Fruit fly (Drosophila melanogaster) whole organism, embryonic: Measurements from ENCODE around the gene Sec61alpha.
A peak's percentile ranks its signal among the peaks of the same experiment; 100 is the strongest.

Experiments
- Antp ChIP-seq: fragments of 200-800 bp; sonication (Bioruptor generic); optimal IDR thresholded peaks from 3 replicates; lab custom pipeline; 2016; ENCODE audit warnings: missing biosample characterization, missing genetic modification characterization
- Atf6 ChIP-seq: fragments of 200-800 bp; sonication (Bioruptor generic); IDR thresholded peaks from 2 replicates; pipeline ENCODE4 v1.3.6; 2022; ENCODE audit warnings: missing biosample characterization, missing genetic modification characterization
- BtbVII ChIP-seq: fragments of 200-800 bp; sonication (Bioruptor generic); optimal IDR thresholded peaks from 3 replicates; lab custom pipeline; 2017; ENCODE audit warnings: missing biosample characterization, mild to moderate bottlenecking, missing genetic modification characterization
- CG10209 ChIP-seq: fragments of 200-800 bp; sonication (Bioruptor generic); optimal IDR thresholded peaks from 3 replicates; lab custom pipeline; 2017; ENCODE audit warnings: missing biosample characterization, mild to moderate bottlenecking, missing genetic modification characterization, missing genetic modification reagents
- CG10274 ChIP-seq: fragments of 200-800 bp; sonication (Bioruptor generic); optimal IDR thresholded peaks from 3 replicates; lab custom pipeline; 2017; ENCODE audit warnings: missing biosample characterization, mild to moderate bottlenecking, missing genetic modification characterization
- CG10543 ChIP-seq: fragments of 200-800 bp; sonication (Bioruptor generic); optimal IDR thresholded peaks from 3 replicates; lab custom pipeline; 2017; ENCODE audit warnings: missing biosample characterization, mild to moderate bottlenecking, missing genetic modification characterization, moderate library complexity
- CG11723 ChIP-seq: fragments of 200-800 bp; sonication (Bioruptor generic); optimal IDR thresholded peaks from 2 replicates; lab custom pipeline; 2017; ENCODE audit warnings: missing biosample characterization, mild to moderate bottlenecking, missing genetic modification characterization
- CG12391 ChIP-seq: fragments of 200-800 bp; sonication (Bioruptor generic); optimal IDR thresholded peaks from 3 replicates; lab custom pipeline; 2018; ENCODE audit warnings: missing biosample characterization, mild to moderate bottlenecking, missing genetic modification characterization, moderate library complexity
- CG13296 ChIP-seq: fragments of 200-800 bp; sonication (Bioruptor generic); optimal IDR thresholded peaks from 3 replicates; lab custom pipeline; 2018; ENCODE audit warnings: missing biosample characterization, mild to moderate bottlenecking, missing genetic modification characterization
- CG14014 ChIP-seq: fragments of 200-800 bp; sonication (Bioruptor generic); IDR thresholded peaks from 2 replicates; pipeline ENCODE4 v1.3.6; 2022; ENCODE audit warnings: missing biosample characterization, missing genetic modification characterization
- CG15601 ChIP-seq: fragments of 200-800 bp; sonication (Bioruptor generic); optimal IDR thresholded peaks from 3 replicates; lab custom pipeline; 2019; ENCODE audit warnings: missing biosample characterization, mild to moderate bottlenecking, missing genetic modification characterization, moderate library complexity
- CG17361 ChIP-seq: fragments of 200-800 bp; sonication (Bioruptor generic); IDR thresholded peaks from 3 replicates; pipeline ENCODE4 v1.3.6; 2022; ENCODE audit warnings: missing biosample characterization, missing genetic modification characterization
- CG17385 ChIP-seq: fragments of 200-800 bp; sonication (Bioruptor generic); optimal IDR thresholded peaks from 3 replicates; lab custom pipeline; 2018; ENCODE audit warnings: missing biosample characterization, mild to moderate bottlenecking, missing genetic modification characterization
- CG18619 ChIP-seq: fragments of 200-800 bp; sonication (Bioruptor generic); optimal IDR thresholded peaks from 3 replicates; lab custom pipeline; 2017; ENCODE audit warnings: missing biosample characterization, mild to moderate bottlenecking, missing genetic modification characterization
- CG31224 ChIP-seq: fragments of 200-800 bp; sonication (Bioruptor generic); IDR thresholded peaks from 2 replicates; pipeline ENCODE4 v1.3.6; 2022; ENCODE audit warnings: missing biosample characterization, missing genetic modification characterization
- CG31388 ChIP-seq: fragments of 200-800 bp; sonication (Bioruptor generic); optimal IDR thresholded peaks from 2 replicates; lab custom pipeline; 2016; ENCODE audit warnings: missing biosample characterization, missing genetic modification characterization
- CG3281 ChIP-seq: fragments of 200-800 bp; sonication (Bioruptor generic); optimal IDR thresholded peaks from 3 replicates; lab custom pipeline; 2017; ENCODE audit warnings: missing biosample characterization, mild to moderate bottlenecking, missing genetic modification characterization
- CG4707 ChIP-seq: fragments of 200-800 bp; sonication (Bioruptor generic); optimal IDR thresholded peaks from 2 replicates; lab custom pipeline; 2018; ENCODE audit warnings: missing biosample characterization, mild to moderate bottlenecking, missing genetic modification characterization, moderate library complexity
- CG5180 ChIP-seq: fragments of 200-800 bp; sonication (Bioruptor generic); optimal IDR thresholded peaks from 3 replicates; lab custom pipeline; 2017; ENCODE audit warnings: missing biosample characterization, missing genetic modification characterization, mild to moderate bottlenecking, moderate library complexity, missing genetic modification reagents
- CG6254 ChIP-seq: fragments of 200-800 bp; sonication (Bioruptor generic); optimal IDR thresholded peaks from 3 replicates; lab custom pipeline; 2017; ENCODE audit warnings: mild to moderate bottlenecking, missing biosample characterization, missing genetic modification reagents, missing genetic modification characterization
- CG7556 ChIP-seq: fragments of 200-800 bp; sonication (Bioruptor generic); optimal IDR thresholded peaks from 2 replicates; lab custom pipeline; 2017; ENCODE audit warnings: missing biosample characterization, mild to moderate bottlenecking, missing genetic modification characterization
- CG7987 ChIP-seq: fragments of 200-800 bp; sonication (Bioruptor generic); optimal IDR thresholded peaks from 2 replicates; lab custom pipeline; 2018; ENCODE audit warnings: missing biosample characterization, mild to moderate bottlenecking, missing genetic modification characterization, moderate library complexity
- Fer2 ChIP-seq: fragments of 200-800 bp; sonication (Bioruptor generic); optimal IDR thresholded peaks from 2 replicates; lab custom pipeline; 2018; ENCODE audit warnings: missing biosample characterization, mild to moderate bottlenecking, missing genetic modification characterization, moderate library complexity
- H15 ChIP-seq: fragments of 200-800 bp; sonication (Bioruptor generic); IDR thresholded peaks from 3 replicates; pipeline ENCODE4 v1.3.6; 2022; ENCODE audit warnings: missing biosample characterization, missing genetic modification characterization
- HHEX ChIP-seq: fragments of 200-800 bp; sonication (Bioruptor generic); optimal IDR thresholded peaks from 3 replicates; lab custom pipeline; 2017; ENCODE audit warnings: missing biosample characterization, mild to moderate bottlenecking, missing genetic modification characterization, missing genetic modification reagents
- Hr39 ChIP-seq: fragments of >200 bp; optimal IDR thresholded peaks from 2 replicates; lab custom pipeline; 2017
- Hr78 ChIP-seq, 2 experiments: fragments of 200-800 bp in 1 of 2; fragments of >200 bp in 1 of 2; sonication (Bioruptor generic) in 1 of 2; optimal IDR thresholded peaks; 2 replicates each; lab custom pipeline; 2017 to 2019; ENCODE audit warnings: missing biosample characterization in 2 of 2, missing genetic modification characterization in 2 of 2, mild to moderate bottlenecking in 1 of 2, moderate library complexity in 1 of 2
- MESR4 ChIP-seq: fragments of 200-800 bp; sonication (Bioruptor generic); optimal IDR thresholded peaks from 2 replicates; lab custom pipeline; 2018; ENCODE audit warnings: missing biosample characterization, mild to moderate bottlenecking, missing genetic modification characterization, moderate library complexity
- Med ChIP-seq: fragments of 200-800 bp; sonication (Bioruptor generic); peaks from one replicate; lab custom pipeline; 2016; ENCODE audit warnings: missing biosample characterization, missing genetic modification characterization, mild to moderate bottlenecking, inconsistent platforms, moderate library complexity
- NFAT ChIP-seq: fragments of 200-800 bp; sonication (Bioruptor generic); IDR thresholded peaks from 2 replicates; pipeline ENCODE4 v1.3.6; 2022; ENCODE audit warnings: missing biosample characterization, missing genetic modification characterization
- Ptx1 ChIP-seq: fragments of 200-800 bp; sonication (Bioruptor generic); IDR thresholded peaks from 2 replicates; pipeline ENCODE4 v1.3.6; 2022; ENCODE audit warnings: missing biosample characterization, missing genetic modification characterization
- Rfx ChIP-seq: fragments of 200-800 bp; sonication (Bioruptor generic); IDR thresholded peaks from 2 replicates; pipeline ENCODE4 v1.3.6; 2022; ENCODE audit warnings: missing biosample characterization, missing genetic modification characterization
- Sry-β ChIP-seq: fragments of 200-800 bp; sonication (Bioruptor generic); optimal IDR thresholded peaks from 2 replicates; lab custom pipeline; 2018; ENCODE audit warnings: missing biosample characterization, mild to moderate bottlenecking, missing genetic modification characterization, moderate library complexity
- ac ChIP-seq: fragments of 200-800 bp; sonication (Bioruptor generic); optimal IDR thresholded peaks from 3 replicates; lab custom pipeline; 2017; ENCODE audit warnings: missing biosample characterization, mild to moderate bottlenecking, missing genetic modification characterization
- caup ChIP-seq: fragments of 200-800 bp; sonication (Bioruptor generic); optimal IDR thresholded peaks from 3 replicates; lab custom pipeline; 2017; ENCODE audit warnings: missing biosample characterization, mild to moderate bottlenecking, missing genetic modification characterization, moderate library complexity; ENCODE audit not compliant: severe bottlenecking
- da ChIP-seq: fragments of 200-800 bp; sonication (Bioruptor generic); optimal IDR thresholded peaks from 2 replicates; lab custom pipeline; 2016; ENCODE audit warnings: missing biosample characterization, missing genetic modification characterization
- ewg ChIP-seq: fragments of 200-800 bp; sonication (Bioruptor generic); optimal IDR thresholded peaks from 3 replicates; lab custom pipeline; 2017; ENCODE audit warnings: mild to moderate bottlenecking, missing biosample characterization, missing genetic modification reagents, missing genetic modification characterization
- grau ChIP-seq: fragments of 200-800 bp; optimal IDR thresholded peaks from 3 replicates; lab custom pipeline; 2019; ENCODE audit warnings: missing biosample characterization, mild to moderate bottlenecking, missing genetic modification characterization, moderate library complexity
- ind ChIP-seq: fragments of 200-800 bp; sonication (Bioruptor generic); optimal IDR thresholded peaks from 3 replicates; lab custom pipeline; 2016; ENCODE audit warnings: missing biosample characterization, missing genetic modification characterization
- lbe ChIP-seq: fragments of 200-800 bp; sonication (Bioruptor generic); optimal IDR thresholded peaks from 2 replicates; lab custom pipeline; 2016; ENCODE audit warnings: missing biosample characterization, mild to moderate bottlenecking, missing genetic modification characterization
- mirr ChIP-seq: fragments of 200-800 bp; sonication (Bioruptor generic); optimal IDR thresholded peaks from 3 replicates; lab custom pipeline; 2018; ENCODE audit warnings: missing biosample characterization, mild to moderate bottlenecking, missing genetic modification characterization
- mld ChIP-seq: fragments of 200-800 bp; sonication (Bioruptor generic); IDR thresholded peaks from 3 replicates; pipeline ENCODE4 v1.3.6; 2022; ENCODE audit warnings: missing biosample characterization, missing genetic modification characterization; ENCODE audit not compliant: partially characterized antibody
- nerfin-1 ChIP-seq: fragments of 200-800 bp; sonication (Bioruptor generic); optimal IDR thresholded peaks from 3 replicates; lab custom pipeline; 2019; ENCODE audit warnings: missing biosample characterization, mild to moderate bottlenecking, missing genetic modification characterization, moderate library complexity
- scrt ChIP-seq: fragments of 200-800 bp; sonication (Bioruptor generic); optimal IDR thresholded peaks from 2 replicates; lab custom pipeline; 2018; ENCODE audit warnings: missing biosample characterization, mild to moderate bottlenecking, missing genetic modification characterization, moderate library complexity
- slbo ChIP-seq: fragments of 200-800 bp; sonication (Bioruptor generic); IDR thresholded peaks from 2 replicates; pipeline ENCODE4 v1.3.6; 2022; ENCODE audit warnings: missing biosample characterization, missing genetic modification characterization
- slou ChIP-seq: fragments of 200-800 bp; sonication (Bioruptor generic); optimal IDR thresholded peaks from 3 replicates; lab custom pipeline; 2016; ENCODE audit warnings: missing biosample characterization, missing genetic modification characterization
- so ChIP-seq: fragments of 200-800 bp; sonication (Bioruptor generic); IDR thresholded peaks from 3 replicates; pipeline ENCODE4 v1.3.6; 2022; ENCODE audit warnings: missing biosample characterization, missing genetic modification characterization
- wek ChIP-seq: fragments of 200-800 bp; sonication (Bioruptor generic); optimal IDR thresholded peaks from 3 replicates; lab custom pipeline; 2018; ENCODE audit warnings: missing biosample characterization, mild to moderate bottlenecking, missing genetic modification characterization, moderate library complexity

The Sec61alpha gene

dm6 chr2L:6479226-6479906, 1.0 kb downstream of the Sec61alpha start (continued):
- TF ChIP-seq CG15601 = peak; percentile 66
- peak; percentile 65 for TF ChIP-seq HHEX (GFP tag; lab: Kevin White, UChicago)
- peak; percentile 13 for TF ChIP-seq grau
- TF ChIP-seq CG31388 (GFP tag; lab: Kevin White, UChicago) = no peak
- TF ChIP-seq CG6254 (GFP tag; lab: Kevin White, UChicago) = peak; percentile 27
- TF ChIP-seq CG10274 (GFP tag; lab: Kevin White, UChicago) = no peak
- TF ChIP-seq CG31224 = no peak
- TF ChIP-seq caup (GFP tag; lab: Kevin White, UChicago) = peak; percentile 77
- TF ChIP-seq so (GFP tag; lab: Robert Waterston, UW) = 0 out of 3 replicates have a peak, but pooled peaks have one; percentile 20
- TF ChIP-seq CG12391 (tag; lab: Kevin White, UChicago) = no peak
- peak; percentile 83 for TF ChIP-seq CG10543 (GFP tag; lab: Kevin White, UChicago)
- no peak for TF ChIP-seq H15
- TF ChIP-seq Rfx = peak; percentile 19; the same call in 1 of the 2 replicates
- TF ChIP-seq slbo (GFP tag; lab: Robert Waterston, UW) = peak; percentile 27; the same call in 1 of the 2 replicates
- peak; percentile 97 for TF ChIP-seq scrt
- peak; percentile 20 for TF ChIP-seq CG17385 (GFP tag; lab: Kevin White, UChicago)
- peak; percentile 9; the same call in 1 of the 3 replicates for TF ChIP-seq CG17361
- TF ChIP-seq da = no peak
- TF ChIP-seq CG7556 (GFP tag; lab: Kevin White, UChicago) = peak; percentile 33
- TF ChIP-seq CG14014 (GFP tag; lab: Robert Waterston, UW) = peak; percentile 12; the same call in 1 of the 2 replicates
- no peak for TF ChIP-seq ewg
- 0 out of 2 replicates have a peak, but pooled peaks have one; percentile 6 for TF ChIP-seq Atf6 (GFP tag; lab: Robert Waterston, UW)
- peak; percentile 27; the same call in 1 of the 2 replicates for TF ChIP-seq NFAT (GFP tag; lab: Robert Waterston, UW)
- TF ChIP-seq lbe (GFP tag; lab: Kevin White, UChicago) = peak; percentile 1
- TF ChIP-seq mld (GFP tag; lab: Robert Waterston, UW) = no peak
- peak; percentile 72 for TF ChIP-seq wek (GFP tag; lab: Kevin White, UChicago)
- TF ChIP-seq mirr = peak; percentile 88
- no peak for TF ChIP-seq ac
- no peak for TF ChIP-seq Antp
- TF ChIP-seq BtbVII (GFP tag; lab: Kevin White, UChicago) = peak; percentile 74
- no peak for TF ChIP-seq Ptx1 (GFP tag; lab: Robert Waterston, UW)
- TF ChIP-seq MESR4 = no peak
- TF ChIP-seq CG7987 = peak; percentile 85
- TF ChIP-seq Hr78 (GFP tag; optimal IDR thresholded peaks at IDR 0.05; lab: Kevin White, UChicago) = peak in 1 of 2 experiments; percentile 4
- peak; percentile 34 for TF ChIP-seq CG18619 (GFP tag; lab: Kevin White, UChicago)
- TF ChIP-seq nerfin-1 (tag; lab: Kevin White, UChicago) = peak; percentile 40
- TF ChIP-seq CG4707 = peak; percentile 49
- TF ChIP-seq ind = peak; percentile 9
- TF ChIP-seq CG5180 (GFP tag; lab: Kevin White, UChicago) = peak; percentile 44
- TF ChIP-seq Med (GFP tag; lab: Kevin White, UChicago) = peak; percentile 78
- TF ChIP-seq CG3281 (GFP tag; lab: Kevin White, UChicago) = peak; percentile 43
- TF ChIP-seq Hr39 = no peak
- no peak for TF ChIP-seq slou
- peak; percentile 37 for TF ChIP-seq Fer2
- peak; percentile 36 for TF ChIP-seq CG10209 (GFP tag; lab: Kevin White, UChicago)
- peak; percentile 15 for TF ChIP-seq CG11723 (GFP tag; lab: Kevin White, UChicago)
- no peak for TF ChIP-seq Sry-β
- peak; percentile 83 for TF ChIP-seq CG13296
